Worm (Caenorhabditis elegans) whole organism, early embryonic: ENCODE measurements around the gene ZK643.5.
A peak's percentile ranks its signal among the peaks of the same experiment; 100 is the strongest.

Experiments
- B0310.2 ChIP-seq: sonication (generic microtip); optimal IDR thresholded peaks from 2 replicates; lab custom pipeline; 2016; ENCODE audit warnings: mild to moderate bottlenecking, missing genetic modification characterization, missing compliant biosample characterization
- F13C5.2 ChIP-seq: sonication (generic microtip); optimal IDR thresholded peaks from 2 replicates; lab custom pipeline; 2017; ENCODE audit warnings: mild to moderate bottlenecking, missing genetic modification characterization, inconsistent platforms, missing compliant biosample characterization
- aly-1 ChIP-seq: sonication (generic microtip); optimal IDR thresholded peaks from 2 replicates; lab custom pipeline; 2016; ENCODE audit warnings: missing genetic modification characterization, missing compliant biosample characterization
- ama-1 ChIP-seq: fragments of 150-350 bp; optimal IDR thresholded peaks from 2 replicates; lab custom pipeline; 2014
- ceh-13 ChIP-seq: fragments of 200-800 bp; sonication (Bioruptor generic); optimal IDR thresholded peaks from 2 replicates; lab custom pipeline; 2018; ENCODE audit warnings: mild to moderate bottlenecking, missing genetic modification characterization, missing compliant biosample characterization
- ceh-36 ChIP-seq: sonication (generic microtip); optimal IDR thresholded peaks from 2 replicates; lab custom pipeline; 2016; ENCODE audit warnings: missing genetic modification characterization, inconsistent platforms, missing compliant biosample characterization
- ets-7 ChIP-seq: sonication (generic microtip); optimal IDR thresholded peaks from 2 replicates; lab custom pipeline; 2016; ENCODE audit warnings: missing genotype, missing genetic modification characterization, missing compliant biosample characterization
- flt-1 ChIP-seq: fragments of 200-800 bp; sonication (Bioruptor generic); IDR thresholded peaks from 2 replicates; pipeline ENCODE4 v1.3.6; 2022; ENCODE audit warnings: missing genetic modification characterization, missing compliant biosample characterization
- hmbx-1 ChIP-seq: sonication (generic microtip); optimal IDR thresholded peaks from 2 replicates; lab custom pipeline; 2016; ENCODE audit warnings: mild to moderate bottlenecking, missing genetic modification characterization, missing compliant biosample characterization
- hmg-4 ChIP-seq: fragments of 200-800 bp; sonication (Bioruptor generic); optimal IDR thresholded peaks from 2 replicates; lab custom pipeline; 2018; ENCODE audit warnings: mild to moderate bottlenecking, missing genetic modification characterization, missing compliant biosample characterization
- hnd-1 ChIP-seq: sonication (generic microtip); optimal IDR thresholded peaks from 2 replicates; lab custom pipeline; 2016; ENCODE audit warnings: missing genetic modification characterization, missing compliant biosample characterization
- pes-1 ChIP-seq: fragments of 200-800 bp; sonication (Bioruptor generic); IDR thresholded peaks from 2 replicates; pipeline ENCODE4 v1.3.6; 2022; ENCODE audit warnings: missing genetic modification reagents, missing genetic modification characterization, missing compliant biosample characterization
- scrt-1 ChIP-seq: fragments of 200-800 bp; sonication (Bioruptor generic); IDR thresholded peaks from 2 replicates; pipeline ENCODE4 v1.3.6; 2022; ENCODE audit warnings: missing genetic modification characterization, missing compliant biosample characterization
- sea-1 ChIP-seq: fragments of 200-800 bp; sonication (Bioruptor generic); conservative IDR thresholded peaks from 2 replicates; pipeline ENCODE4 v1.3.6; 2022; ENCODE audit warnings: missing genetic modification characterization, missing compliant biosample characterization
- tbx-11 ChIP-seq: fragments of 200-800 bp; sonication (Bioruptor generic); IDR thresholded peaks from 2 replicates; pipeline ENCODE4 v1.3.6; 2022; ENCODE audit warnings: missing genetic modification characterization, missing compliant biosample characterization
- tbx-37 ChIP-seq: fragments of 200-800 bp; sonication (Bioruptor generic); conservative IDR thresholded peaks from 2 replicates; pipeline ENCODE4 v1.3.6; 2022; ENCODE audit warnings: missing genetic modification reagents, missing genetic modification characterization, missing compliant biosample characterization
- tra-4 ChIP-seq: sonication (generic microtip); optimal IDR thresholded peaks from 2 replicates; lab custom pipeline; 2017; ENCODE audit warnings: missing genetic modification characterization, missing compliant biosample characterization

Gene ZK643.5

ce11 chrIII:8904914-8905665, 50.9 kb downstream of the ZK643.5 start, which contains the start of gene unc-32:
Gene unc-32 (plus strand): TSS chrIII:8905615.
- TF ChIP-seq aly-1 (tag; lab: Kevin White, UChicago): no peak
- no peak for TF ChIP-seq ama-1
- TF ChIP-seq sea-1 (GFP tag; lab: Robert Waterston, UW): no peak
- no peak for TF ChIP-seq flt-1
- no peak for TF ChIP-seq pes-1 (GFP tag; lab: Robert Waterston, UW)
- no peak for TF ChIP-seq F13C5.2 (tag; lab: Kevin White, UChicago)
- no peak for TF ChIP-seq tbx-11 (GFP tag; lab: Robert Waterston, UW)
- no peak for TF ChIP-seq tbx-37 (GFP tag; lab: Robert Waterston, UW)
- no peak for TF ChIP-seq ets-7
- TF ChIP-seq B0310.2 (tag; lab: Kevin White, UChicago): no peak
- TF ChIP-seq tra-4 (tag; lab: Kevin White, UChicago): no peak
- TF ChIP-seq hnd-1 (tag; lab: Kevin White, UChicago): no peak
- TF ChIP-seq ceh-13 (GFP tag; lab: Kevin White, UChicago): no peak
- no peak for TF ChIP-seq scrt-1
- TF ChIP-seq ceh-36: no peak
- no peak for TF ChIP-seq hmbx-1 (tag; lab: Kevin White, UChicago)
- TF ChIP-seq hmg-4 (GFP tag; lab: Kevin White, UChicago): no peak

ce11 chrIII:8904044-8904443, 52.0 kb downstream of the ZK643.5 start, which contains the start of gene lin-9:
Gene lin-9 (minus strand): TSS chrIII:8904131.
- TF ChIP-seq flt-1: no peak; the same call in 1 of the 2 replicates
- peak; percentile 77 for TF ChIP-seq F13C5.2 (tag; lab: Kevin White, UChicago)
- peak; percentile 36; the same call in 1 of the 2 replicates for TF ChIP-seq pes-1 (GFP tag; lab: Robert Waterston, UW)
- TF ChIP-seq hmg-4 (GFP tag; lab: Kevin White, UChicago): peak; percentile 70

- no peak for TF ChIP-seq hmbx-1 (tag; lab: Kevin White, UChicago)
- no peak for TF ChIP-seq hnd-1 (tag; lab: Kevin White, UChicago)
- no peak for TF ChIP-seq F13C5.2 (tag; lab: Kevin White, UChicago)
- TF ChIP-seq tbx-37 (GFP tag; lab: Robert Waterston, UW): no peak
- no peak for TF ChIP-seq sea-1 (GFP tag; lab: Robert Waterston, UW)
- TF ChIP-seq ceh-36: no peak
- no peak for TF ChIP-seq pes-1 (GFP tag; lab: Robert Waterston, UW)
- no peak for TF ChIP-seq B0310.2 (tag; lab: Kevin White, UChicago)
- no peak for TF ChIP-seq tbx-11 (GFP tag; lab: Robert Waterston, UW)
- TF ChIP-seq ets-7: no peak
- TF ChIP-seq ceh-13 (GFP tag; lab: Kevin White, UChicago): no peak
- no peak for TF ChIP-seq hmg-4 (GFP tag; lab: Kevin White, UChicago)
- no peak for TF ChIP-seq ama-1
- no peak for TF ChIP-seq aly-1 (tag; lab: Kevin White, UChicago)
- no peak for TF ChIP-seq tra-4 (tag; lab: Kevin White, UChicago)
- TF ChIP-seq flt-1: no peak
- TF ChIP-seq scrt-1: no peak
Observed at ce11 chrIII:8903263-8903662, 52.7 kb downstream of the ZK643.5 start.
